Worm (Caenorhabditis elegans): Measurements from ENCODE around the gene F59A1.16.

DNA sequence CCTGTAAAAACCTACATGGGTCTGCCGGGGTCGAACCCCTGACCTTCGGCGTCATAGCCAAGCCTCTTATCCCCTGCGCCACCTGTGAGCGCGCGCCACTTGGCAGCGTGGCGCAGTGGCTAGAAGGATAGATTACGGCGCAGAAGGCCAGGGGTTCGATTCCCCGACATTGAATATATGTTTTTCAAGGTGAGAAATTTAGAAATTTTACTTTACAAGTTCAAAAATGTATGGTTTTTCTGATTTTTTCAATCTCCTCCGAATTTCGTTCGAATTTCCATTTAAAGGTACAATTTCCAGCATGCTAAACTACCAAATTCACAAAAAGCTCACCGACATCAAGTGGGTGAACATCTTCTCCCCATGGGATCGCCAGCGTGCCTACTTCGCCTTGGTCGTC, 24.8 kb downstream of the F59A1.16 start, which contains the start of gene dgat-2:
- no peak for TF ChIP-seq jun-1 (tag; optimal IDR thresholded peaks at IDR 0.05)
- no peak for TF ChIP-seq ztf-11 (tag; optimal IDR thresholded peaks at IDR 0.05)
- TF ChIP-seq attf-4 (tag; optimal IDR thresholded peaks at IDR 0.05) = no peak
- no peak for TF ChIP-seq lin-13 (GFP tag; optimal IDR thresholded peaks at IDR 0.05)
- TF ChIP-seq php-3 (GFP tag; IDR thresholded peaks at IDR 0.05) = no peak
- no peak for TF ChIP-seq egl-43 (GFP tag; IDR thresholded peaks at IDR 0.05)
- TF ChIP-seq mxl-2 (GFP tag; conservative IDR thresholded peaks at IDR 0.05) = no peak
- TF ChIP-seq nhr-6 (tag; optimal IDR thresholded peaks at IDR 0.05) = no peak
- TF ChIP-seq unc-62 (GFP tag; optimal IDR thresholded peaks at IDR 0.05 in 1 of 2) = no peak
- no peak for TF ChIP-seq unc-62 (tag; optimal IDR thresholded peaks at IDR 0.05)
- no peak for TF ChIP-seq ces-1 (GFP tag; optimal IDR thresholded peaks at IDR 0.05)
- TF ChIP-seq nhr-77 (tag; optimal IDR thresholded peaks at IDR 0.05) = no peak
